Worm (Caenorhabditis elegans): ENCODE results near the gene atg-18.

DNA sequence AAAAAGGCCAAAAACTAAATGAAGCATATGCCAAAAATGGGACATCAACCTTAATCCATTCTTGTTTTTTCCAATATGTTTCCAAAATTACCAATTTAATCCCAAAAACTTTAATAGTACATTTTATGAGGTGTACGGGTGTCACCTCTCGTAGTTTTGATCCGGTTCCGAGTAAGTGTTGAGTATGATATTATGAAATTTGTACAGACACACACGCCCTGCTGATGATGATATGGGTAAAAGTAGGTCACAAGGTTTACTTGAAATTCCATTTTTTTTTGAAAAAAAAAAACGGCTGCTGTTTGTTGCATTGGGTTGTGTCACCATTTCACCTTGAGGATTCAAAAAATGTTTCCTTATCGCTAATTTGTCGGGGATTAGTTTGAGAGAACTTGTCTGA is 26.8 kb upstream of the atg-18 start:
- TF ChIP-seq aly-1 (tag; optimal IDR thresholded peaks at IDR 0.05): no peak
- no peak for TF ChIP-seq tra-4 (tag; optimal IDR thresholded peaks at IDR 0.05)

Data from whole organism, early embryonic.